Worm (Caenorhabditis elegans) whole organism, midembryonic: ENCODE results near the gene nspg-14.

Source experiments
- T22C8.4 ChIP-seq: fragments of 200-800 bp; sonication (Bioruptor generic); IDR thresholded peaks from 2 replicates; pipeline ENCODE4 v1.3.6; 2022; ENCODE audit warnings: missing genetic modification characterization, missing compliant biosample characterization
- flt-1 ChIP-seq: fragments of 200-800 bp; sonication (Bioruptor generic); IDR thresholded peaks from 2 replicates; pipeline ENCODE4 v1.3.6; 2022; ENCODE audit warnings: missing genetic modification characterization, missing compliant biosample characterization
- klf-2 ChIP-seq: fragments of 200-800 bp; sonication (Bioruptor generic); conservative IDR thresholded peaks from 2 replicates; pipeline ENCODE4 v1.3.6; 2022; ENCODE audit warnings: missing genetic modification reagents, missing genetic modification characterization, missing compliant biosample characterization
- ztf-23 ChIP-seq: fragments of 200-800 bp; sonication (Bioruptor generic); IDR thresholded peaks from 2 replicates; pipeline ENCODE4 v1.3.6; 2022; ENCODE audit warnings: missing genetic modification reagents, missing genetic modification characterization, missing compliant biosample characterization
- ztf-29 ChIP-seq: fragments of 200-800 bp; sonication (Bioruptor generic); IDR thresholded peaks from 2 replicates; pipeline ENCODE4 v1.3.6; 2022; ENCODE audit warnings: missing genetic modification reagents, missing genetic modification characterization, missing compliant biosample characterization

- TF ChIP-seq ztf-23 (GFP tag; lab: Robert Waterston, UW) = no peak
- TF ChIP-seq flt-1 (GFP tag; lab: Robert Waterston, UW) = no peak
- no peak for TF ChIP-seq klf-2 (GFP tag; lab: Robert Waterston, UW)
- no peak for TF ChIP-seq T22C8.4 (GFP tag; lab: Robert Waterston, UW)
- no peak for TF ChIP-seq ztf-29
These were observed 14.6 kb upstream of the nspg-14 start for ce11 chrX:5238246-5238645.
